Fruit fly (Drosophila melanogaster) whole organism, wandering third instar larva: ENCODE measurements around the gene CG5506.

Experiments
- CrebA ChIP-seq: fragments of 200-800 bp; sonication (Bioruptor generic); optimal IDR thresholded peaks from 2 replicates; lab custom pipeline; 2016; ENCODE audit warnings: missing biosample characterization, mild to moderate bottlenecking, missing genetic modification characterization, borderline replicate concordance
- Dif ChIP-seq: fragments of 200-275, 200-300 bp; sonication (Bioruptor generic); optimal IDR thresholded peaks from 2 replicates; lab custom pipeline; 2018; ENCODE audit warnings: missing biosample characterization, missing genetic modification characterization; ENCODE audit not compliant: partially characterized antibody
- HLH106 ChIP-seq: fragments of 200-800 bp; optimal IDR thresholded peaks from 3 replicates; lab custom pipeline; 2019; ENCODE audit warnings: missing biosample characterization, mild to moderate bottlenecking, missing genetic modification characterization, moderate library complexity
- Hr78 ChIP-seq: fragments of >200 bp; optimal IDR thresholded peaks from 2 replicates; lab custom pipeline; 2017; ENCODE audit warnings: missing biosample characterization, missing genetic modification characterization
- Hr83 ChIP-seq: fragments of 200-300 bp; sonication (Bioruptor generic); optimal IDR thresholded peaks from 2 replicates; lab custom pipeline; 2016; ENCODE audit warnings: missing biosample characterization, mild to moderate bottlenecking, missing genetic modification characterization, moderate library complexity; ENCODE audit not compliant: poor library complexity, severe bottlenecking
- Jra ChIP-seq: sonication (Bioruptor generic); optimal IDR thresholded peaks from 2 replicates; lab custom pipeline; 2016; ENCODE audit warnings: missing biosample characterization, missing genetic modification characterization
- N ChIP-seq: fragments of >200 bp; optimal IDR thresholded peaks from 2 replicates; lab custom pipeline; 2018; ENCODE audit warnings: missing biosample characterization, missing external identifiers, missing genetic modification characterization
- OdsH ChIP-seq: fragments of 200-800 bp; sonication (Bioruptor generic); optimal IDR thresholded peaks from 2 replicates; lab custom pipeline; 2016; ENCODE audit warnings: missing biosample characterization, mild to moderate bottlenecking, missing genetic modification characterization
- Rel ChIP-seq, 2 experiments: fragments of 200-800 bp; sonication (Bioruptor generic) in 1 of 2; optimal IDR thresholded peaks; 2 replicates in 1 of 2; 3 replicates in 1 of 2; lab custom pipeline; 2016 to 2019; ENCODE audit warnings: mild to moderate bottlenecking in 2 of 2, missing biosample characterization in 2 of 2, missing genetic modification characterization in 2 of 2, moderate library complexity in 1 of 2
- Sp1 ChIP-seq: fragments of 200-800 bp; sonication (Bioruptor generic); optimal IDR thresholded peaks from 3 replicates; lab custom pipeline; 2019; ENCODE audit warnings: missing biosample characterization, mild to moderate bottlenecking, missing genetic modification characterization, moderate library complexity
- Vsx2 ChIP-seq: fragments of 200-300, 225-300 bp; sonication (Bioruptor generic); optimal IDR thresholded peaks from 2 replicates; lab custom pipeline; 2018; ENCODE audit warnings: missing biosample characterization, missing genetic modification characterization; ENCODE audit not compliant: partially characterized antibody
- br ChIP-seq: fragments of 200-800 bp; sonication (Bioruptor generic); optimal IDR thresholded peaks from 2 replicates; lab custom pipeline; 2016; ENCODE audit warnings: missing biosample characterization, missing genetic modification characterization
- brk ChIP-seq: fragments of 200-800 bp; sonication (Bioruptor generic); optimal IDR thresholded peaks from 2 replicates; lab custom pipeline; 2016; ENCODE audit warnings: missing biosample characterization, mild to moderate bottlenecking, missing genetic modification characterization
- dmrt93B ChIP-seq: fragments of 200-800 bp; sonication (Bioruptor generic); optimal IDR thresholded peaks from 2 replicates; lab custom pipeline; 2018; ENCODE audit warnings: missing biosample characterization, mild to moderate bottlenecking, missing genetic modification characterization
- dsf ChIP-seq: sonication (Bioruptor generic); optimal IDR thresholded peaks from 2 replicates; lab custom pipeline; 2016; ENCODE audit warnings: missing biosample characterization, missing genetic modification characterization, borderline replicate concordance
- ey ChIP-seq: fragments of 200-800 bp; sonication (Bioruptor generic); optimal IDR thresholded peaks from 2 replicates; lab custom pipeline; 2016; ENCODE audit warnings: missing biosample characterization, missing genetic modification characterization
- foxo ChIP-seq, 2 experiments: fragments of 200-800 bp; sonication (Bioruptor generic); optimal IDR thresholded peaks; 2 replicates in 1 of 2; 3 replicates in 1 of 2; lab custom pipeline; 2016 to 2017; ENCODE audit warnings: missing biosample characterization in 2 of 2, missing genetic modification characterization in 2 of 2
- fru ChIP-seq: fragments of 200-800 bp; sonication (Bioruptor generic); optimal IDR thresholded peaks from 3 replicates; lab custom pipeline; 2016; ENCODE audit warnings: missing biosample characterization, mild to moderate bottlenecking, missing genetic modification characterization
- h ChIP-seq: fragments of 200-800 bp; sonication (Bioruptor generic); optimal IDR thresholded peaks from 3 replicates; lab custom pipeline; 2016; ENCODE audit warnings: missing biosample characterization, mild to moderate bottlenecking, missing genetic modification characterization
- jim ChIP-seq: fragments of 175-275, 200-325 bp; sonication (Bioruptor generic); optimal IDR thresholded peaks from 2 replicates; lab custom pipeline; 2016; ENCODE audit warnings: missing biosample characterization, mild to moderate bottlenecking, missing genetic modification characterization
- lola ChIP-seq: fragments of >200 bp; optimal IDR thresholded peaks from 2 replicates; lab custom pipeline; 2017; ENCODE audit warnings: missing biosample characterization, missing genetic modification characterization
- psq ChIP-seq: fragments of 200-800 bp; sonication (Bioruptor generic); optimal IDR thresholded peaks from 3 replicates; lab custom pipeline; 2017; ENCODE audit warnings: missing biosample characterization, mild to moderate bottlenecking, missing genetic modification characterization, moderate library complexity
- rgr ChIP-seq: fragments of 200-800 bp; sonication (Bioruptor generic); optimal IDR thresholded peaks from 3 replicates; lab custom pipeline; 2016; ENCODE audit warnings: missing biosample characterization, mild to moderate bottlenecking, missing genetic modification characterization
- sage ChIP-seq: fragments of 200-800 bp; sonication (Bioruptor generic); optimal IDR thresholded peaks from 2 replicates; lab custom pipeline; 2016; ENCODE audit warnings: missing biosample characterization, mild to moderate bottlenecking, missing genetic modification characterization
- tai ChIP-seq: sonication (Bioruptor generic); optimal IDR thresholded peaks from 2 replicates; lab custom pipeline; 2016; ENCODE audit warnings: missing biosample characterization, missing genetic modification characterization
- woc ChIP-seq: sonication (Bioruptor generic); optimal IDR thresholded peaks from 2 replicates; lab custom pipeline; 2016; ENCODE audit warnings: missing biosample characterization, mild to moderate bottlenecking, missing genetic modification characterization

The CG5506 gene

dm6 chr3L:17842892-17843703 lies 41.1 kb downstream of the CG5506 start, which contains the start of gene CG5567:
Gene CG5567 (minus strand): TSS chr3L:17843544.
- no peak for TF ChIP-seq sage (GFP tag; lab: Kevin White, UChicago)
- no peak for TF ChIP-seq Rel (GFP tag; optimal IDR thresholded peaks at IDR 0.05; lab: Kevin White, UChicago)
- peak; percentile 23 for TF ChIP-seq Rel (tag; optimal IDR thresholded peaks at IDR 0.05; lab: Kevin White, UChicago)
- no peak for TF ChIP-seq brk (GFP tag; lab: Kevin White, UChicago)
- peak in 1 of 2 experiments; percentile 23 for TF ChIP-seq foxo (GFP tag; optimal IDR thresholded peaks at IDR 0.05; lab: Kevin White, UChicago)
- no peak for TF ChIP-seq psq
- no peak for TF ChIP-seq Hr83 (GFP tag; lab: Kevin White, UChicago)
- no peak for TF ChIP-seq tai (GFP tag; lab: Kevin White, UChicago)
- no peak for TF ChIP-seq HLH106 (tag; lab: Kevin White, UChicago)
- TF ChIP-seq OdsH (GFP tag; lab: Kevin White, UChicago): no peak
- TF ChIP-seq woc (GFP tag; lab: Kevin White, UChicago): peak; percentile 41
- TF ChIP-seq dsf (GFP tag; lab: Kevin White, UChicago): no peak

dm6 chr3L:17841085-17841606 lies 43.0 kb downstream of the CG5506 start, which contains the start of gene CG5577:
Gene CG5577 (minus strand): TSS chr3L:17841427.
- TF ChIP-seq sage (GFP tag; lab: Kevin White, UChicago) (no peak), N (GFP tag; lab: Kevin White, UChicago) (no peak), Sp1 (peak; percentile 47), Jra (GFP tag; lab: Kevin White, UChicago) (no peak), Vsx2 (GFP tag; lab: Kevin White, UChicago) (no peak), Rel (GFP tag; optimal IDR thresholded peaks at IDR 0.05; lab: Kevin White, UChicago) (no peak), Rel (tag; optimal IDR thresholded peaks at IDR 0.05; lab: Kevin White, UChicago) (peak; percentile 33), woc (GFP tag; lab: Kevin White, UChicago) (peak; percentile 43), tai (GFP tag; lab: Kevin White, UChicago) (no peak), OdsH (GFP tag; lab: Kevin White, UChicago) (peak; percentile 5), brk (GFP tag; lab: Kevin White, UChicago) (no peak), rgr (GFP tag; lab: Kevin White, UChicago) (peak; percentile 16), h (peak; percentile 51), ey (GFP tag; lab: Kevin White, UChicago) (no peak), Hr78 (GFP tag; lab: Kevin White, UChicago) (no peak), HLH106 (tag; lab: Kevin White, UChicago) (peak; percentile 38), Dif (GFP tag; lab: Kevin White, UChicago) (peak; percentile 48), jim (GFP tag; lab: Kevin White, UChicago) (no peak), fru (GFP tag; lab: Kevin White, UChicago) (peak; percentile 26), CrebA (GFP tag; lab: Kevin White, UChicago) (no peak), br (GFP tag; lab: Kevin White, UChicago) (peak; percentile 10)

- TF ChIP-seq lola (GFP tag; lab: Kevin White, UChicago): no peak
- TF ChIP-seq dmrt93B (GFP tag; lab: Kevin White, UChicago): no peak
- TF ChIP-seq brk (GFP tag; lab: Kevin White, UChicago): no peak
- TF ChIP-seq ey (GFP tag; lab: Kevin White, UChicago): no peak
- TF ChIP-seq, all 38 proteins: peak for 0
Measured at dm6 chr3L:17835074-17835473, 49.1 kb downstream of the CG5506 start, which contains the start of gene CG32189. Gene CG32189 (minus strand): TSS chr3L:17835174.
